Worm (Caenorhabditis elegans): ENCODE data around the gene srj-9.

srj-9 gene

DNA sequence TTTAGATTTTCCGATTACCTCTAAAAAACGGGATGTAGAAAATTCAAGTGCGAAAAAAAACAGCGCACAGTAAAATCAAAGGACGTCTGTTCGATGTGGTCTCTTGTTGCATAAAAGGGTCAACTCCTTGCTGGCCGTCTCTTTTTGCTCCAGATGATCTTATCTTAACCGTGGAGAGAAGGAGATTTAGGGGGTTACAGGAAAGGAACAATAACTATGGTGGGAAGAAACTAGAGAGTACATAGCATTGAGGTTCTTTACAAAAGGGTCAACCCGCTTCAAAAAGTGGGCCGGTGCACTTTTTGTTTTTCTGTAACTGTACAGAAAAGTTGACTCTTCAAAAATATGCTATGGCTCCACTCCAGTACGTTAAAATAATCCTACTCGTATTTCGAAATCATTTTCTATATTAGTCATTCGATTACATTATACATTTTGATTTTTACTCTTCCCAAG, at the start of gene srj-9, which contains the start of gene T20D4.19:
Gene srj-9, plus strand, starts transcription at position 406 of the 456 bp plus-strand sequence.
Gene T20D4.19, minus strand, starts transcription at position 101 of the 456 bp plus-strand sequence.
- TF ChIP-seq ceh-8 (GFP tag; optimal IDR thresholded peaks at IDR 0.05), result no peak
- no peak for TF ChIP-seq unc-86 (tag; optimal IDR thresholded peaks at IDR 0.05)
- TF ChIP-seq unc-98 (GFP tag; IDR thresholded peaks at IDR 0.05), result no peak
- TF ChIP-seq irx-1 (tag; optimal IDR thresholded peaks at IDR 0.05), result no peak
- TF ChIP-seq pag-3 (tag; optimal IDR thresholded peaks at IDR 0.05; ENCODE audit: borderline replicate concordance, insufficient read depth), result no peak
- TF ChIP-seq unc-130 (tag; optimal IDR thresholded peaks at IDR 0.05), result no peak
- TF ChIP-seq C34B4.2 (tag; optimal IDR thresholded peaks at IDR 0.05), result no peak
- TF ChIP-seq hlh-4 (tag; optimal IDR thresholded peaks at IDR 0.05), result no peak
- no peak for TF ChIP-seq fos-1 (tag; optimal IDR thresholded peaks at IDR 0.05)
- TF ChIP-seq pqm-1 (tag; optimal IDR thresholded peaks at IDR 0.05), result no peak
- TF ChIP-seq elt-2 (tag; optimal IDR thresholded peaks at IDR 0.05), result no peak
- no peak for TF ChIP-seq mab-9 (GFP tag; IDR thresholded peaks at IDR 0.05)
- no peak for TF ChIP-seq egl-13 (tag; optimal IDR thresholded peaks at IDR 0.05)
- TF ChIP-seq elt-3 (tag; optimal IDR thresholded peaks at IDR 0.05), result no peak
- TF ChIP-seq sup-37 (GFP tag; optimal IDR thresholded peaks at IDR 0.05), result no peak
- no peak for TF ChIP-seq ets-5 (GFP tag; IDR thresholded peaks at IDR 0.05)
- no peak for TF ChIP-seq lin-13 (GFP tag; optimal IDR thresholded peaks at IDR 0.05)

DNA sequence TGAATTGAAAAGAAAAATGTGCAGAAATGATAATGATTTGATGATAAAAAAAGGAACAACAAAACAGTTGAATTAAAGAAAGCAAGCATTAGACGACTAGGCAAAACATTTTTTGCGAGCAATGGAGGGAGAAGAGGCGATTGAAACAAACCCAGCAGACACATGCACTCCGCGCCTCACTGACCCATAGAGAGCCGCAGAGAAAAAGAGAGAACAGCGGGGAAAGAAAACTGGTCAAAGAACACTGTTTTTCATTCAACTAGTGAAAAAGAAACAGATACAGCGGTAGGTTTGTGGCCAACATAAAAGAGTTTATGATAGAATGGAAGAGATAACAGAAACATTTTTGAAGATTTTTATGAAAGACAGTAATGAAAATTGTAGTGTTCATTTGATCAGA, 43.4 kb upstream of the srj-9 start:
- TF ChIP-seq ceh-63 (GFP tag; optimal IDR thresholded peaks at IDR 0.05), result no peak
- TF ChIP-seq nhr-85 (tag), result peak; percentile 49
- no peak for TF ChIP-seq xbp-1 (tag; optimal IDR thresholded peaks at IDR 0.05)
- no peak for TF ChIP-seq C34B4.2 (tag; optimal IDR thresholded peaks at IDR 0.05)
- no peak for TF ChIP-seq F16B12.6 (tag; optimal IDR thresholded peaks at IDR 0.05)
- peak; percentile 60 for TF ChIP-seq nhr-20 (tag; optimal IDR thresholded peaks at IDR 0.05)
- TF ChIP-seq nhr-71 (tag; optimal IDR thresholded peaks at IDR 0.05), result peak; percentile 52
- TF ChIP-seq vab-15 (tag; optimal IDR thresholded peaks at IDR 0.05), result no peak
- TF ChIP-seq nhr-12 (tag; optimal IDR thresholded peaks at IDR 0.05), result no peak
- no peak for TF ChIP-seq isw-1 (GFP tag; IDR thresholded peaks at IDR 0.05)
- peak; percentile 58 for TF ChIP-seq rnt-1 (tag; optimal IDR thresholded peaks at IDR 0.05)
- no peak for TF ChIP-seq unc-86 (tag; optimal IDR thresholded peaks at IDR 0.05)
- no peak for TF ChIP-seq nhr-90 (tag; optimal IDR thresholded peaks at IDR 0.05; ENCODE audit: poor library complexity)
- peak; percentile 42 for TF ChIP-seq snu-23 (GFP tag; optimal IDR thresholded peaks at IDR 0.05)
- no peak for TF ChIP-seq nhr-237 (tag; optimal IDR thresholded peaks at IDR 0.05)
- no peak for TF ChIP-seq lir-3 (tag; optimal IDR thresholded peaks at IDR 0.05; ENCODE audit: poor library complexity)
- no peak for TF ChIP-seq ama-1 (optimal IDR thresholded peaks at IDR 0.05)
- TF ChIP-seq unc-98 (GFP tag; IDR thresholded peaks at IDR 0.05), result no peak
- no peak for TF ChIP-seq mef-2 (tag; optimal IDR thresholded peaks at IDR 0.05)
- no peak for TF ChIP-seq sup-37 (GFP tag; optimal IDR thresholded peaks at IDR 0.05)
- peak; percentile 15 to 17 for TF ChIP-seq efl-1 (optimal IDR thresholded peaks at IDR 0.05)
- TF ChIP-seq efl-1 (GFP tag; optimal IDR thresholded peaks at IDR 0.05 in 1 of 2), result no peak
- no peak for TF ChIP-seq aly-2 (tag; optimal IDR thresholded peaks at IDR 0.05)
- no peak for TF ChIP-seq nhr-28 (tag; optimal IDR thresholded peaks at IDR 0.05)
- no peak for TF ChIP-seq snpc-4 (tag; optimal IDR thresholded peaks at IDR 0.05)
- no peak for TF ChIP-seq hlh-17 (GFP tag; optimal IDR thresholded peaks at IDR 0.05; ENCODE audit: borderline replicate concordance)
- no peak for TF ChIP-seq sptf-1 (tag; optimal IDR thresholded peaks at IDR 0.05)
- peak; percentile 85 for TF ChIP-seq lin-14 (GFP tag; optimal IDR thresholded peaks at IDR 0.05)
- TF ChIP-seq blmp-1 (tag; optimal IDR thresholded peaks at IDR 0.05), result peak; percentile 26
- peak; percentile 21 for TF ChIP-seq nhr-47 (tag; optimal IDR thresholded peaks at IDR 0.05)
- TF ChIP-seq sox-4 (tag; optimal IDR thresholded peaks at IDR 0.05), result no peak
- peak; percentile 53 for TF ChIP-seq nhr-19 (GFP tag; conservative IDR thresholded peaks at IDR 0.05)
- no peak for TF ChIP-seq zip-4 (GFP tag; optimal IDR thresholded peaks at IDR 0.05)
- TF ChIP-seq lin-35 (GFP tag; optimal IDR thresholded peaks at IDR 0.05), result peak in 1 of 2 experiments; percentile 14
- TF ChIP-seq dpl-1 (GFP tag; optimal IDR thresholded peaks at IDR 0.05), result peak in 2 of 3 experiments; percentile 15 to 17
- no peak for TF ChIP-seq skn-1 (tag; optimal IDR thresholded peaks at IDR 0.05)
